Worm (Caenorhabditis elegans) whole organism, L4 larva: ENCODE data around the gene ppat-1.

Source experiments
- D1046.2 ChIP-seq: fragments of 200-800 bp; sonication (Bioruptor generic); IDR thresholded peaks from 2 replicates; pipeline ENCODE4 v1.3.6; 2022; ENCODE audit warnings: missing genetic modification characterization, missing compliant biosample characterization
- F26F4.8 ChIP-seq: fragments of 200-800 bp; sonication (Bioruptor generic); conservative IDR thresholded peaks from 2 replicates; pipeline ENCODE4 v1.3.6; 2022; ENCODE audit warnings: missing genetic modification characterization, missing compliant biosample characterization
- F37D6.2 ChIP-seq: sonication (generic microtip); optimal IDR thresholded peaks from 2 replicates; lab custom pipeline; 2016; ENCODE audit warnings: mild to moderate bottlenecking, missing genetic modification characterization, missing compliant biosample characterization
- F49E8.2 ChIP-seq: sonication (generic microtip); optimal IDR thresholded peaks from 2 replicates; lab custom pipeline; 2016; ENCODE audit warnings: missing compliant biosample characterization, mild to moderate bottlenecking, missing genetic modification characterization, borderline replicate concordance
- R02D3.7 ChIP-seq: fragments of 150-350 bp; sonication (generic microtip); optimal IDR thresholded peaks from 3 replicates; lab custom pipeline; 2014; ENCODE audit warnings: missing biosample characterization, missing genetic modification characterization
- T20F7.1 ChIP-seq: fragments of 200-800 bp; sonication (Bioruptor generic); optimal IDR thresholded peaks from 2 replicates; lab custom pipeline; 2018; ENCODE audit warnings: mild to moderate bottlenecking, missing genetic modification characterization, missing compliant biosample characterization
- Y105C5A.15 ChIP-seq: fragments of 200-800 bp; sonication (Bioruptor generic); IDR thresholded peaks from 2 replicates; pipeline ENCODE4 v1.3.6; 2022; ENCODE audit warnings: missing genetic modification characterization, missing compliant biosample characterization
- Y48G9A.11 ChIP-seq: fragments of 200-800 bp; sonication (Bioruptor generic); IDR thresholded peaks from 2 replicates; pipeline ENCODE4 v1.3.6; 2022; ENCODE audit warnings: missing genetic modification reagents, missing genetic modification characterization, missing compliant biosample characterization
- Y5F2A.4 ChIP-seq: fragments of 200-800 bp; sonication (Bioruptor generic); optimal IDR thresholded peaks from 2 replicates; lab custom pipeline; 2018; ENCODE audit warnings: mild to moderate bottlenecking, missing genetic modification characterization, missing compliant biosample characterization
- Y75B8A.6 ChIP-seq: fragments of 200-800 bp; sonication (Bioruptor generic); IDR thresholded peaks from 2 replicates; pipeline ENCODE4 v1.3.6; 2022; ENCODE audit warnings: missing genetic modification reagents, missing genetic modification characterization, missing compliant biosample characterization
- attf-4 ChIP-seq: sonication (generic microtip); optimal IDR thresholded peaks from 3 replicates; lab custom pipeline; 2017; ENCODE audit warnings: missing biosample characterization, missing genetic modification characterization
- ceh-44 ChIP-seq: fragments of 200-800 bp; sonication (Bioruptor generic); IDR thresholded peaks from 2 replicates; pipeline ENCODE4 v1.3.6; 2022; ENCODE audit warnings: missing genetic modification reagents, missing genetic modification characterization, missing compliant biosample characterization
- ceh-62 ChIP-seq: sonication (generic microtip); optimal IDR thresholded peaks from 2 replicates; lab custom pipeline; 2017; ENCODE audit warnings: missing biosample characterization, missing genetic modification characterization
- ctbp-1 ChIP-seq: fragments of 200-800 bp; sonication (Bioruptor generic); IDR thresholded peaks from 2 replicates; pipeline ENCODE4 v1.3.6; 2022; ENCODE audit warnings: missing genetic modification reagents, missing genetic modification characterization, missing compliant biosample characterization
- daf-19 ChIP-seq: fragments of 200-800 bp; sonication (Bioruptor generic); conservative IDR thresholded peaks from 2 replicates; pipeline ENCODE4 v1.3.6; 2022; ENCODE audit warnings: missing genetic modification characterization, missing compliant biosample characterization
- daf-8 ChIP-seq: fragments of 200-800 bp; sonication (Bioruptor generic); IDR thresholded peaks from 2 replicates; pipeline ENCODE4 v1.3.6; 2022; ENCODE audit warnings: missing genetic modification characterization, missing compliant biosample characterization
- duxl-1 ChIP-seq: sonication (generic microtip); optimal IDR thresholded peaks from 2 replicates; lab custom pipeline; 2016; ENCODE audit warnings: mild to moderate bottlenecking, missing genetic modification characterization, moderate library complexity, missing compliant biosample characterization; ENCODE audit not compliant: poor library complexity
- egl-27 ChIP-seq: sonication (generic microtip); optimal IDR thresholded peaks from 3 replicates; lab custom pipeline; 2017; ENCODE audit warnings: missing biosample characterization, missing genetic modification reagents, missing genetic modification characterization
- hif-1 ChIP-seq, 2 experiments: sonication (generic microtip); optimal IDR thresholded peaks; 2 replicates each; lab custom pipeline; 2016 to 2017; ENCODE audit warnings: missing compliant biosample characterization in 2 of 2, missing genetic modification characterization in 2 of 2, missing genetic modification reagents in 2 of 2, missing genotype in 2 of 2, mild to moderate bottlenecking in 1 of 2
- hlh-11 ChIP-seq: fragments of 200-800 bp; sonication (Bioruptor generic); optimal IDR thresholded peaks from 2 replicates; lab custom pipeline; 2018; ENCODE audit warnings: mild to moderate bottlenecking, missing genetic modification characterization, missing compliant biosample characterization
- jun-1 ChIP-seq: fragments of 150-350 bp; optimal IDR thresholded peaks from 2 replicates; lab custom pipeline; 2014; ENCODE audit warnings: missing biosample characterization, missing genetic modification reagents, missing genetic modification characterization
- lin-1 ChIP-seq: fragments of 200-800 bp; sonication (Bioruptor generic); IDR thresholded peaks from 2 replicates; pipeline ENCODE4 v1.3.6; 2022; ENCODE audit warnings: missing genetic modification reagents, missing genetic modification characterization, missing compliant biosample characterization
- lin-29 ChIP-seq: fragments of 200-800 bp; sonication (Bioruptor generic); IDR thresholded peaks from 2 replicates; pipeline ENCODE4 v1.3.6; 2022; ENCODE audit warnings: missing genetic modification reagents, missing genetic modification characterization, missing compliant biosample characterization
- lir-3 ChIP-seq: sonication (generic microtip); optimal IDR thresholded peaks from 2 replicates; lab custom pipeline; 2016; ENCODE audit warnings: mild to moderate bottlenecking, missing genetic modification characterization, missing compliant biosample characterization
- lsy-2 ChIP-seq, 2 experiments: fragments of 150-350 bp in 1 of 2; sonication (generic microtip) in 1 of 2; optimal IDR thresholded peaks; 2 replicates each; lab custom pipeline; 2014 to 2017; ENCODE audit warnings: missing biosample characterization in 2 of 2, missing genetic modification characterization in 2 of 2
- madf-5 ChIP-seq, 2 experiments: fragments of 200-800 bp; sonication (Bioruptor generic); IDR thresholded peaks; 2 replicates each; pipeline ENCODE4 v1.3.6; 2022; ENCODE audit warnings: missing compliant biosample characterization in 2 of 2, missing genetic modification characterization in 2 of 2
- mdl-1 ChIP-seq, 2 experiments: fragments of 150-350 bp in 1 of 2; sonication (generic microtip) in 1 of 2; optimal IDR thresholded peaks; 2 replicates each; lab custom pipeline; 2014 to 2017; ENCODE audit warnings: missing biosample characterization in 2 of 2, missing genetic modification characterization in 2 of 2
- mep-1 ChIP-seq: fragments of 150-350 bp; sonication (generic microtip); optimal IDR thresholded peaks from 3 replicates; lab custom pipeline; 2014; ENCODE audit warnings: missing biosample characterization, missing genetic modification characterization
- mxl-2 ChIP-seq: fragments of 200-800 bp; sonication (Bioruptor generic); conservative IDR thresholded peaks from 2 replicates; pipeline ENCODE4 v1.3.6; 2022; ENCODE audit warnings: missing genetic modification reagents, missing genetic modification characterization, missing compliant biosample characterization
- mxl-3 ChIP-seq: fragments of 200-800 bp; sonication (Bioruptor generic); optimal IDR thresholded peaks from 2 replicates; lab custom pipeline; 2018; ENCODE audit warnings: mild to moderate bottlenecking, missing genetic modification characterization, missing compliant biosample characterization
- nhr-237 ChIP-seq: sonication (generic microtip); optimal IDR thresholded peaks from 2 replicates; lab custom pipeline; 2017; ENCODE audit warnings: missing biosample characterization, missing genetic modification characterization
- nhr-25 ChIP-seq: sonication (generic microtip); optimal IDR thresholded peaks from 2 replicates; lab custom pipeline; 2017; ENCODE audit warnings: missing genetic modification characterization, mild to moderate bottlenecking, missing compliant biosample characterization, antibody characterized with exemption, moderate library complexity, borderline replicate concordance; ENCODE audit not compliant: insufficient read depth
- nhr-28 ChIP-seq: fragments of 150-350 bp; optimal IDR thresholded peaks from 2 replicates; lab custom pipeline; 2014; ENCODE audit warnings: missing biosample characterization, missing genetic modification characterization
- nhr-42 ChIP-seq: fragments of 200-800 bp; sonication (Bioruptor generic); IDR thresholded peaks from 2 replicates; pipeline ENCODE4 v1.3.6; 2022; ENCODE audit warnings: missing genetic modification characterization, missing compliant biosample characterization
- nhr-76 ChIP-seq: fragments of 150-350 bp; optimal IDR thresholded peaks from 2 replicates; lab custom pipeline; 2014; ENCODE audit warnings: missing biosample characterization, missing genetic modification characterization
- pha-4 ChIP-seq, 2 experiments: fragments of 150-350 bp in 1 of 2; fragments of 200-800 bp in 1 of 2; sonication (Bioruptor generic) in 1 of 2; IDR thresholded peaks in 1 of 2; optimal IDR thresholded peaks in 1 of 2; 2 replicates each; pipeline versions ENCODE4 v1.3.6 to Lab custom; 2014 to 2022; ENCODE audit warnings: missing genetic modification characterization in 2 of 2, missing genetic modification reagents in 2 of 2, missing biosample characterization in 1 of 2, missing compliant biosample characterization in 1 of 2
- php-3 ChIP-seq: fragments of 200-800 bp; sonication (Bioruptor generic); IDR thresholded peaks from 2 replicates; pipeline ENCODE4 v1.3.6; 2022; ENCODE audit warnings: missing genetic modification reagents, missing genetic modification characterization, missing compliant biosample characterization
- saeg-2 ChIP-seq: fragments of 200-800 bp; sonication (Bioruptor generic); IDR thresholded peaks from 2 replicates; pipeline ENCODE4 v1.3.6; 2022; ENCODE audit warnings: missing genetic modification reagents, missing genetic modification characterization, missing compliant biosample characterization
- sdz-12 ChIP-seq: fragments of 200-800 bp; sonication (Bioruptor generic); optimal IDR thresholded peaks from 2 replicates; lab custom pipeline; 2018; ENCODE audit warnings: mild to moderate bottlenecking, missing genetic modification characterization, missing compliant biosample characterization
- set-16 ChIP-seq: fragments of 200-800 bp; sonication (Bioruptor generic); IDR thresholded peaks from 2 replicates; pipeline ENCODE4 v1.3.6; 2022; ENCODE audit warnings: missing genetic modification reagents, missing genetic modification characterization, missing compliant biosample characterization
- snpc-1.2 ChIP-seq: fragments of 200-800 bp; sonication (Bioruptor generic); IDR thresholded peaks from 2 replicates; pipeline ENCODE4 v1.3.6; 2022; ENCODE audit warnings: missing genetic modification reagents, missing genetic modification characterization, missing compliant biosample characterization
- spr-1 ChIP-seq: sonication (generic microtip); optimal IDR thresholded peaks from 2 replicates; lab custom pipeline; 2016; ENCODE audit warnings: mild to moderate bottlenecking, missing genetic modification characterization, missing compliant biosample characterization
- spr-3 ChIP-seq: fragments of 200-800 bp; sonication (Bioruptor generic); optimal IDR thresholded peaks from 2 replicates; lab custom pipeline; 2018; ENCODE audit warnings: mild to moderate bottlenecking, missing genetic modification characterization, missing compliant biosample characterization
- unc-62 ChIP-seq, 3 experiments: fragments of 150-350 bp in 1 of 3; sonication (generic microtip); optimal IDR thresholded peaks in 2 of 3; peaks in 1 of 3; 1 replicate in 1 of 3; 2 replicates in 2 of 3; lab custom pipeline; 2014 to 2017; ENCODE audit warnings: missing biosample characterization in 3 of 3, missing genetic modification characterization in 3 of 3, missing genetic modification reagents in 3 of 3, missing genotype in 1 of 3
- vab-7 ChIP-seq: fragments of 200-800 bp; sonication (Bioruptor generic); IDR thresholded peaks from 2 replicates; pipeline ENCODE4 v1.3.6; 2022; ENCODE audit warnings: missing genetic modification reagents, missing genetic modification characterization, missing compliant biosample characterization
- zip-11 ChIP-seq: fragments of 200-800 bp; sonication (Bioruptor generic); IDR thresholded peaks from 2 replicates; pipeline ENCODE4 v1.3.6; 2022; ENCODE audit warnings: missing genetic modification characterization, missing compliant biosample characterization
- zip-2 ChIP-seq: fragments of 150-350 bp; optimal IDR thresholded peaks from 2 replicates; lab custom pipeline; 2014; ENCODE audit warnings: missing biosample characterization, missing genetic modification characterization
- ztf-11 ChIP-seq: fragments of 150-350 bp; optimal IDR thresholded peaks from 2 replicates; lab custom pipeline; 2014; ENCODE audit warnings: missing biosample characterization, missing genetic modification characterization

Gene ppat-1

ce11 chrIII:4689595-4689994 lies 515 bp downstream of the ppat-1 start (continued):
- TF ChIP-seq saeg-2 (GFP tag; lab: Robert Waterston, UW), result 0 out of 2 replicates have a peak, but pooled peaks have one; percentile 34
- TF ChIP-seq pha-4 (GFP tag; IDR thresholded peaks at IDR 0.05; lab: Robert Waterston, UW), result peak; percentile 89
- TF ChIP-seq pha-4 (tag; optimal IDR thresholded peaks at IDR 0.05; lab: Kevin White, UChicago), result peak; percentile 53
- peak; percentile 48 for TF ChIP-seq nhr-28 (tag; lab: Kevin White, UChicago)
- TF ChIP-seq mxl-3 (GFP tag; lab: Kevin White, UChicago), result peak; percentile 96
- TF ChIP-seq ceh-44 (GFP tag; lab: Robert Waterston, UW), result peak; percentile 90
- 0 out of 2 replicates have a peak, but pooled peaks have one; percentile 14 for TF ChIP-seq lin-29 (GFP tag; lab: Robert Waterston, UW)
- peak; percentile 59 to 88; a peak in 2 of 4 replicates for TF ChIP-seq madf-5 (GFP tag; IDR thresholded peaks at IDR 0.05; lab: Robert Waterston, UW)
- peak; percentile 85 for TF ChIP-seq duxl-1 (tag; lab: Kevin White, UChicago)
- no peak for TF ChIP-seq egl-27
- peak; percentile 76 for TF ChIP-seq hlh-11 (tag; lab: Kevin White, UChicago)
- TF ChIP-seq daf-8 (GFP tag; lab: Robert Waterston, UW), result 0 out of 2 replicates have a peak, but pooled peaks have one; percentile 59
- TF ChIP-seq Y105C5A.15 (GFP tag; lab: Robert Waterston, UW), result 0 out of 2 replicates have a peak, but pooled peaks have one; percentile 44
- TF ChIP-seq mxl-2, result 0 out of 2 replicates have a peak, but pooled peaks have one; percentile 66
- no peak for TF ChIP-seq nhr-237 (tag; lab: Kevin White, UChicago)
- TF ChIP-seq R02D3.7 (tag; lab: Kevin White, UChicago), result peak; percentile 36
- peak in 1 of 2 experiments; percentile 73 for TF ChIP-seq mdl-1 (tag; optimal IDR thresholded peaks at IDR 0.05; lab: Kevin White, UChicago)
- peak; percentile 75 for TF ChIP-seq Y5F2A.4
- TF ChIP-seq nhr-42, result peak; percentile 81
- no peak for TF ChIP-seq ceh-62 (tag; lab: Kevin White, UChicago)
- TF ChIP-seq spr-1, result peak; percentile 81
- TF ChIP-seq Y75B8A.6 (GFP tag; lab: Robert Waterston, UW), result no peak; the same call in 1 of the 2 replicates
- peak; percentile 68 for TF ChIP-seq T20F7.1 (GFP tag; lab: Kevin White, UChicago)

DNA sequence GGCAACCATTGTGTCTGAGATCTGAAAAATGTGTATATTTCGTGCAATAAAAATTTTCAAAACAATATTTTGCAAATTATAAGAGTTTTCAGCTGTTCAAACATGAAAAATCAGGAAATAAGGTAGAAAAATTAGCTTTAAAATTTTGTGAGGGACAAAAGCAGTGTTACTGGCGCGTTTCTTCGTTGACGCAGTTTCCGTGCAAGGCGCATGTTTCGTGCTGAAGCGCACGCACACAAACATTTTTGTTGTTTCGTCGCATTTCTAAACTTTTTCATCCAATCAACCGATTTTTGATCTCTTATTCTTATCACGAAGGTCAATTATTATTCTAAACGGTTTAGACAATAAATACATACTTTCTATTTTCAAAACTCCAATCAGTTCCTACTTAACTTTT lies 4.2 kb downstream of the ppat-1 start, which contains the start of gene nifk-1:
TSS of gene nifk-1 (minus strand) at position 27 of the 400 bp plus-strand sequence.
- TF ChIP-seq mep-1, result peak; percentile 83
- TF ChIP-seq zip-2, result no peak
- TF ChIP-seq daf-19 (GFP tag; lab: Robert Waterston, UW), result no peak
- no peak for TF ChIP-seq snpc-1.2 (GFP tag; lab: Robert Waterston, UW)
- no peak for TF ChIP-seq zip-11
- no peak for TF ChIP-seq lir-3 (tag; lab: Kevin White, UChicago)
- TF ChIP-seq nhr-76 (tag; lab: Kevin White, UChicago), result no peak
- no peak for TF ChIP-seq sdz-12 (GFP tag; lab: Kevin White, UChicago)
- no peak for TF ChIP-seq F49E8.2 (tag; lab: Kevin White, UChicago)
- no peak for TF ChIP-seq Y75B8A.6 (GFP tag; lab: Robert Waterston, UW)
- TF ChIP-seq unc-62 (GFP tag; optimal IDR thresholded peaks at IDR 0.05 in 1 of 2; lab: Kevin White, UChicago), result no peak
- TF ChIP-seq unc-62 (tag; optimal IDR thresholded peaks at IDR 0.05; lab: Kevin White, UChicago), result no peak
- 0 out of 2 replicates have a peak, but pooled peaks have one; percentile 23 for TF ChIP-seq lin-1
- TF ChIP-seq D1046.2 (GFP tag; lab: Robert Waterston, UW), result no peak
- no peak for TF ChIP-seq ceh-62 (tag; lab: Kevin White, UChicago)
- TF ChIP-seq set-16 (GFP tag; lab: Robert Waterston, UW), result no peak
- TF ChIP-seq ztf-11 (tag; lab: Kevin White, UChicago), result no peak
- no peak for TF ChIP-seq Y48G9A.11 (GFP tag; lab: Robert Waterston, UW)
- peak; percentile 87 to 99 for TF ChIP-seq hif-1 (tag; optimal IDR thresholded peaks at IDR 0.05; lab: Kevin White, UChicago)
- TF ChIP-seq php-3 (GFP tag; lab: Robert Waterston, UW), result no peak
- no peak for TF ChIP-seq vab-7
- TF ChIP-seq ctbp-1, result no peak
- no peak for TF ChIP-seq nhr-25 (tag; lab: Kevin White, UChicago)
- TF ChIP-seq spr-3 (GFP tag; lab: Kevin White, UChicago), result no peak
- TF ChIP-seq jun-1 (tag; lab: Kevin White, UChicago), result no peak
- no peak for TF ChIP-seq attf-4 (tag; lab: Kevin White, UChicago)
- TF ChIP-seq F37D6.2 (tag; lab: Kevin White, UChicago), result no peak
- no peak for TF ChIP-seq F26F4.8 (GFP tag; lab: Robert Waterston, UW)
- TF ChIP-seq spr-1, result no peak
- TF ChIP-seq lsy-2 (tag; optimal IDR thresholded peaks at IDR 0.05; lab: Kevin White, UChicago), result peak in 1 of 2 experiments; percentile 87
